Worm (Caenorhabditis elegans): ENCODE measurements around the gene K10D11.4.

ce11 chrIV:13030467-13031299 is 36.4 kb upstream of the K10D11.4 start:
- TF ChIP-seq him-1 (tag; optimal IDR thresholded peaks at IDR 0.05) (no peak), W03F9.2 (tag; optimal IDR thresholded peaks at IDR 0.05) (no peak), dao-5 (tag; optimal IDR thresholded peaks at IDR 0.05) (no peak)

Measured in whole organism, L4/young adult.